Fruit fly (Drosophila melanogaster) S2 (cell line): ENCODE results near the gene Srp9.

ENCODE experiments used
- CG8478 ChIP-seq: fragments of >200 bp; optimal IDR thresholded peaks from 2 replicates; lab custom pipeline; 2018
- CTCF ChIP-seq, 2 experiments: fragments of >200 bp; optimal IDR thresholded peaks; 2 replicates each; lab custom pipeline; 2018

Srp9 gene

DNA sequence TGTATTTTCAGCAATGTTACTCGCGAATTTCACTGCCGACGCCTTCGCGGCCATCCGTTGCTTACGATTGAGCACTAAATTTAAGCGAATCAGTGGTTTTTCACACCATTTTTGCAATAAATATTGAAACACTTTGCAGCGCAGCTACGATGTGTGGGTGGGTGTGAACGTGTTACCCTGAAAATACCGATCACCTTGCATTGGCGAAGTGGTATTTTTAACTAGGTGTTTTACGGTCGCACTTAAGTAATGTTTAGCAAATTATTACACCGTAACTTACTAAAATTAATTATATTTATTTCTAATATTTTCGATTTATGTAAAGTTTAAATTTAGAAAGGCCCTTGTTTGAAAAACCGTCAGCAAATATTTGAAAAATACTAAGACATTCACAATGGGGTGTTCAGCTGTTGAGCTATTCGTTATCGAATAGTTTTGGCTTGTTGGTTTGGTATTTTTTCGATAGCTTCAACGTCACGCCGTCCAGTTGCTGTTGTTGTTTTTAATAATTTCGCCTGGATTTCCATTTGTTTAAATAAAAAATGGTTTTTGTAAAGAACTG lies at the start of gene Srp9, which contains the start of gene syd:
Gene Srp9, plus strand, starts transcription at position 441 of the 562 bp plus-strand sequence.
Gene syd, minus strand, starts transcription at position 188 of the 562 bp plus-strand sequence.
- TF ChIP-seq CG8478 (lab: Kevin White, UChicago) (no peak), CTCF (optimal IDR thresholded peaks at IDR 0.05; lab: Kevin White, UChicago) (no peak)

DNA sequence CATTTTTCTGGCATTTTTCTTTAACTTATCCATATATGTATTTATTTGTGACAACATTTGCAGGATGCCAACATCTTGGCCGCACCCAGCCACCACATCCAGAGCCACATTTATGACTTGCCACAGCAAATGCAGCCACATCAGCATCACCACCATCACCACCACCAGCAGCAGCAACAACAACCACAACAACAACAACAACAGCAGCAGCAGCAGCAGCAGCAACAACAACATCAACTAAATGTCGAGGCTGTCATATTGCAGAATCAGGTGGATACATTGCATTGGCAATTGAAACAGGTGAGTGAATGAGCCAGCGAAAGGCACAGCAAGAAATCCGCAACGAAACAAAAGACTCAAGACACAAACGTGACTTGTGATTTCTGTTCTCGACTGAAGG lies 46.2 kb upstream of the Srp9 start:
- TF ChIP-seq CG8478 (lab: Kevin White, UChicago) (no peak), CTCF (optimal IDR thresholded peaks at IDR 0.05; lab: Kevin White, UChicago) (no peak)

DNA sequence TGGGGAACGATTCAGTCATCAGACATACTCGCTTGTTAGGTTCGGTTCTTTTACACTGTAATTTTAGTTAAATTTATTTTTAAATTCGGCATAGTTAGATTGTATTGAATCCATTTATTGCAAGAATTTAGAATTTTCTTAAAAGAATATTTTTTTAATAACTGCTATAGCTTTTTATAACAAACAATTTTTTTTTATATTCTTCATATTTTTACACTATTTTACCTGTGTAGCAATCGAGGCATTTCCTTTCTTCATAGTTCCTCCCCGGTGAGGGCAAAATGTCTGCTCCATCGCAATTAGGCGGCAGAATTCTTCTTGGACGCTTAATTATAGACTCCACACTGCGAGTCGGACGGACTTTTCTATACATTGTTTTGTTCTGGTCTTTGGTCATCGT lies 45.6 kb upstream of the Srp9 start:
- TF ChIP-seq CG8478 (lab: Kevin White, UChicago) (no peak), CTCF (optimal IDR thresholded peaks at IDR 0.05; lab: Kevin White, UChicago) (no peak)

DNA sequence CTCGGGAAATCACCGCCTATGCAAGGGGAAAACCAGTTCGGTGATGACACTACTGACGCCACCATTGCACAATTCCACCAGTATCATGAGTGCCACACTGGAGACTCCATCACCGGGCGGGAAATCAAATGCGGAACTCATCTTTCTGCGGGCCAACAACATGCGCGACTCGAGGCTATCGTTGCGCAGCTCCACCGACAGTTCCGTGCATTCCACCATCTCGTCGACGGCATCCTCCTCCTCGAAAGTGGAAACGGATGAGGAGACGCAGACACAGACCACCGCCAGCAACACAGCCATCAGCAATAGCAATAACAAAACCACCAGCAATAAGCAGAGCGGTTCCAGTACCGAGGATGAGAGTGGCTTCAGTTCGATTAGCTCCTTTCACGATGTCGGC lies 42.3 kb upstream of the Srp9 start:
- TF ChIP-seq CG8478 (lab: Kevin White, UChicago) (no peak), CTCF (optimal IDR thresholded peaks at IDR 0.05; lab: Kevin White, UChicago) (no peak)

DNA sequence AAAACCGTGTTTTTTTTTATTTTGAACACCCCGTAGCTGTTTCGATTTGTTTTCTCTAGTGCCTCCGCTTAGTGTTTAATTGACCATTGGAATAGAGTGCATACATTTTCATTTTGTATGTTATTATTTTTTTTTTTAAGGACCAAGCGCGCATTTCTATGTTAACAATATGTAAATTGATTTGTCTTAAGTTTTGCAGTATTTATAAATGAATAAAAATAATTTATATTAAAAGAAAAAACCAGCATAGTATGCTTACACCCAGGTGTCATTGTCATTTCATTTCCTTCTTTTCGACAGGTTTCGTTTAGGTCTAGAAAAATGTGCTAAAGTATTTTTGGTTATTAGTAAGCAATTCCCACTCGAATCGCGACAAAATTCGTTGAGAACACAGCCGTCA lies 41.6 kb upstream of the Srp9 start, which contains the start of gene eIF4E5:
Gene eIF4E5, plus strand, starts transcription at position 301 of the 400 bp plus-strand sequence.
- TF ChIP-seq CG8478 (lab: Kevin White, UChicago), result no peak
- no peak for TF ChIP-seq CTCF (optimal IDR thresholded peaks at IDR 0.05; lab: Kevin White, UChicago)

DNA sequence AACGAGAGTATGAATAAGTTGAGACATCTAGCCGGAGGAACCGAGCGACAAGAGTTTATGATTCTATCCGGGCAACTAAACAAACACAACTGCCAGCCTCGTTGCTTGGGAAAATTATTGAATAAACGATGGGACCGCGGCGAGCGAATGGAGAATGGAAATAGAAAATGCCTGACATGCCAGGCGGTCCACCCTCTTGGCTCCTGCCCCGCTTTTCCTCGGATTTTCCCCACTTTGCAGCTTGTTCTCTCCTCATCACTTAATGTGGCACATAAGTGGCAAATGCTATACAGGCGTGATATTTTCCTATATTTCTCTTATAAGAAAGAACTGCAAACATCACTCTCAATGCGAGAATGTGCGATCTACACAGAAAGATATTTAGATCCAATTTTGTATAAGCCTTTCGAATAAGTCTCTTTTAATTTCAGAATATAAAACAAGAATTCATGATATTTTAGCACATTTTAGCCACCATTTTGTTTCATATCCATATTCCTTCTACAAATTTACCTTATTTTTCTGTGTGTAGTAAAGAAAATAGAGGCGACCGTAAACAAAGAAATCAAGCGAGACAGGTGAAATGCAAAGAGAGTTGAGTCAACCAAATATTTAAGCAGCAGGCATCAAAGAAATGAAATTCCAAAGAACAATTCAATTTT lies 32.6 kb upstream of the Srp9 start:
- no peak for TF ChIP-seq CTCF (optimal IDR thresholded peaks at IDR 0.05; lab: Kevin White, UChicago)
- TF ChIP-seq CG8478 (lab: Kevin White, UChicago), result no peak

DNA sequence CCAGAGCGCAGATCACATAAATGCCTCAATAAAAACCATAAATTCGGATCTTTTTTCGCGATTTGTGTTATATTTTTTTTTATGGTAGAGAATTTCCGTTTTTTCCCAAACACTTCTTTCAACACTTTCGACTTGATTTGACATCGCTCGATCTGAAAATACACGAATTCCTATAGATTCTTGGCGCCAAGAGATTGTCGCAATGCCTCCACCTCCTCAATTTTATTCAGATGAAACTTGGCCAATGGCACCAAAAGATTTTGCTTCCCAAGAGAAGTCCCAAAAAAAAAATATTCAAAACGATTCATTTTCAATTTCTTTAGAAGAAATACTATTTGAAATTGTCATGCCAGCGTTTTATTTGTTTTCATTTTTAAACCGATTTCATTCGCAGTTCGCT lies 31.6 kb upstream of the Srp9 start:
- TF ChIP-seq CTCF (optimal IDR thresholded peaks at IDR 0.05; lab: Kevin White, UChicago), result no peak
- no peak for TF ChIP-seq CG8478 (lab: Kevin White, UChicago)

DNA sequence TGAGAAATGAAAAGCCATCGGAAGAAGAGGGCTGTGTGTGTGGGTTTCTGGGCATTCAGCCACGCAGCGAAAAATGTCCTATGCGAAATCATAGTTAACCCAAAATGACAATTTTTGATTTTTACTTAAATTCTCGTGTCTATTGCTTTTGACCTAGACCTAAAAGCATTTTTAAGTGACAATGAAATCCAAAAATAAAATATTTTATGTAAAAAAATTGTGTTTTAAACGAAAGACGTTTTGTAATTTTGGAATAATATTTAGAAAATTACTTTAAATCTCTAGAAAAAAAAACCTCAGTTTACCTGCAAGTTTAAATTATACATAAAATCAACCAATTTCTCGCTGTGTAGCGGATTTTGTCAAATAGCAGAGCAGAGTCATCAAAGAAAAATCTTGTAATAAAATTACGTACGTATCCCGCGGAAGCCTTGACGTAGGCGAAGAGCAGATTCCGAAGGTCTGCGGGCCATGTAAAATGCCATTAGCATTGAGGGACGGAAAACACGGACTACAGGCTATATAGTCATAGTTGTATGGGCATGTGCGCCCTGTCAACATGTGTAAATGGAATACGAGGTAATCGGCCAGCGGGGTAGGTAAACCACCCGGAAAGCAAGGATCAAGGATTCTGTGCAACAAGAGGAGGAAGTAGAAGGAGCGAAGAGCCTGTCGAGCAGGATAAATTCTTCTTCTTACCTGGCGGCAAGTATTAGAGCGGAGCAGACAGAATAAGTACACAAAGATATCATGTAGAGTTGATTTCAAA lies 26.3 kb upstream of the Srp9 start:
- TF ChIP-seq CG8478 (lab: Kevin White, UChicago) (no peak), CTCF (optimal IDR thresholded peaks at IDR 0.05; lab: Kevin White, UChicago) (no peak)

DNA sequence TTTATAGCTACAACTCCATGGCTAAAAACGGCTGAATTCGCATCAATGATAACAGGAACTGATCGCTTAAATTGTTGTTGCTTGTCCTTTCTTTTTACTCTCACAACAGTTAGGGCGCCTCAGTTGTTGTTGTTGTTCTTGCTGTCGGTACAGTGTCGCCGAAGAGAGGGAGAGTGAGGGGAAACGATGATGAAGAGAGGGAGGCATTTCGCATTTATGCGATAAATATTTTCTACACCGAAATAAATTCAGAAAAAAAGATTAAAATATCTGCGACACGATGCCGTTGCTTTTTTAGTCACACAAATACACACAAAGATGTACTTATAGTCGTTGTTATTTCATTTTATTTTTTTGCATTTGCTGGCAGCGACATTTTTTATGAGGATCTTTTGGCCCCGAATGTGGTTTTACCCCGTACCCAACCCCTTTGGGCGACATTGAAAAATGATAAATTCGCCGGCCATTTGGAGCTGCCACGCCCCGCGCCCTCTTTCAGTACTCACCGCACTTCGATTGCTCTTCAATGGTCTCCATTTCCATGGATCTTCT lies 25.2 kb upstream of the Srp9 start:
- no peak for TF ChIP-seq CTCF (optimal IDR thresholded peaks at IDR 0.05; lab: Kevin White, UChicago)
- no peak for TF ChIP-seq CG8478 (lab: Kevin White, UChicago)

DNA sequence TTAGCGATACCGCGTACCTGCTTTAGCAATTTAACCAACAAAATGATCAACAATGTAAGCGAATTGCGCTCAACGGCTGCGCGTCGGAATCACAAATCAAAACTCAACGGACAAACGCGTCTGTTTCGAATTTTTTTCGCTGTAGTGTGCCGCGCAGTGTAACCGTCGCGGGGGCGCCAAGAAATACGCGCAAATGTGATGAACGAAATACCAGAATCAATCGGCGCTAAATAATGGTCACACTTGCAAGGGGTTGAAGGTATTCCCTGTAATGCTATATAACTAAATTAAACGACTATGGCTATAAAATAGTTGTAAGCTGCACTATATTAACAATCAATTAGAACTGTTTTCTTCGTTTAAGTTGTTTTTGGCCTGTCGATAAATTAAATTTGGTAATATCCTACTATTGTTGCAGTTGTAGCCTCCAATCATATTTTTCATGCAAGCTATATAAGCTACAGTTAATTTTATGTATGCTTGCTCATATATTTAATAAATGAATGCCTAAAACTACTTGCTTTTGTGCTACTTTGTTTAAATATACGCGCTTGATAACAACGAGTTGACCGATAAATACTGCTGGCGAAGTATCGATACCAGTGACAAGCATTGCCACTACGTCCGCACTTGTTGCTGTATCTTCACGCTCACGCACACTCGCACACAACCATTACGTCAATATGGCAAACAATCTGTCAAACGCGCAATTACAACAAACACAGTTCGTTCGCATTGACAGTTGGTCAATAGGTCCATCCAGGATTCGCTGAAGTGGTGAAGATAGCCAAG lies 24.2 kb upstream of the Srp9 start, which contains the start of the genes pbl and CG8281:
Gene pbl, minus strand, starts transcription at position 190 of the 792 bp plus-strand sequence.
Gene CG8281, plus strand, starts transcription at position 699 of the 792 bp plus-strand sequence.
- no peak for TF ChIP-seq CG8478 (lab: Kevin White, UChicago)
- TF ChIP-seq CTCF (optimal IDR thresholded peaks at IDR 0.05; lab: Kevin White, UChicago), result peak in 1 of 2 experiments; percentile 4

DNA sequence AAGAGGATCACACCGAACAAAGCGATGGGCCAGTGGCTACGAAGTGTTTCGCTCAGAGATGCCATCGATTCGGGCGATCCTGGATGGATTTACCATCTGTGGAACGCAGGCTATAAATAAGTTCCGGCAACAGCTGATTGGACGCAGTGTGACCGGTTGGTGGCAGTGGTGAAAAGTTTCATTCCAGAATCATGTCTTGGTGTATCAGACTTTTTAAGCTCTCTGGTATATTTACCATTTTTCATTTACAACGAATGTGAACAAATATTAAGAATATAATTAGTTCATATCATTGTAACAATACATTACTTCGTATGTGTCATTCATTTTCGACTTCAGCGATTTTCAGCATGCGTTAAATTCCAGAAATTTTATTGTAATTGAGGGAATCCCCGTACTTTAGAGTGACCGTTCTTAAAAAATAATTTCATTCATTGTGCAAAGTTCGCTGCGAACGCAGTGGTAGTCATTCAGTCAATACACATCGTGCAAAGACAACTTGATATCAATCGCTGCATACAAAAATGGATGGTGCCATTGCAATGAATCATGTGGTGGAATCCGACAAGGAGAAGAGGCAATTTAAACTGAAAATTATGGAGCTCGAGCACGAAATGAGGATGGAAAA lies 21.1 kb upstream of the Srp9 start, which contains the start of gene Tmem43:
Gene Tmem43, minus strand, starts transcription at position 152 of the 628 bp plus-strand sequence.
- TF ChIP-seq CTCF (optimal IDR thresholded peaks at IDR 0.05; lab: Kevin White, UChicago) (no peak), CG8478 (lab: Kevin White, UChicago) (no peak)

DNA sequence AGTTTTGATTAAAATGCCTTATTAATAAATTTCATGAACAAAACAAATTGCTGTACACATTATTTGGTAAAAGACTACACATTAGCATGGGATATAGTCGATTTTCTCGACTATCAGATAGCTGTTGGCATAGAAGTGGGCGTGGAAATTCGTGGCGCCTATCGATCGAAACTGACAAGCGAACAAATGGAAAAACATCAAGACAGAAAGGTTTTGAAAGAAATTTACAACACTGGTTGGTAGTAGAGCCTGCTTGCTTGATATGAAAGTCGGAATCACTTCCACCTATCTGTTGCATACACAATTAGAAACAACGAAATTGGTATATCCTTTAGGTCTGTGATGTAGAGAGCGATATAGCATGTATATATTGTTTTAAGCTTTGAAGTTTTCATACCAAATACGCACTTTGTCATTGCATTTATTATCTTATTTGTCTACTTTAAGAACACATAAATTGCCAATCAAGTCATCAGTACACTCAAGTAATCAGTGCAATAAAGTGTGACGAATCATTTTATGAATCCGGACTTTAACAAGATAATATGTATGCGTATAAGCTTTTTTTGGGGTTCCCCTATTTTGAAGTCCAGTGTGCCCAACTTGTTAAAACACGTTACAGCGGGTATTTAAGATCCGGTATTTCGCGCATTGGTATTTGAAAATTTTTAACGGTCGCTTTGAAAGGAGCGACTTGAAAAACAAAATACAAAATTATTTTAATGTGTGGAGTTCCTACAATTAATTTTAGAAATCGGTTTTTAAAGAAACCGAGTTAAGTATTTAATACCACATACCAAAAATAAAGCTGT lies 20.2 kb upstream of the Srp9 start:
- TF ChIP-seq CG8478 (lab: Kevin White, UChicago), result no peak
- no peak for TF ChIP-seq CTCF (optimal IDR thresholded peaks at IDR 0.05; lab: Kevin White, UChicago)

DNA sequence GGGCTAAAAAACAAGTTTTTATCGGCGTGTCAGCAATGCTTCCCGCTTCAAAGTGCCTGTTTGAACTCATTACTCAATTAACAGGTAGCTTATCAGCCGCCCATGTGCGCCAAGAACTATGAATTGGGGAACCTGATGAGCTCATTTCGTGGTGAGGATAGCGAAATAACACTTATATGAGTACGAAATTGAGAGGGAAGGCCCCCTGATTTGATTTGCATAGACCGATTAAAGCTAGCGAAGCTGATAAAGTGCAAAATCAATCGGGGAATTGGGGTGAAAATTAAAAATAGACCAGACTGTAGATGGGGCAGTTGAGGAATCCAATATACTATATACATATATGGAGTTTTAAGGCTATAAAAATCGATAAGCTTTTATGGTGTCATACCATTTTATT lies 2.0 kb upstream of the Srp9 start:
- TF ChIP-seq CTCF (optimal IDR thresholded peaks at IDR 0.05; lab: Kevin White, UChicago) (no peak), CG8478 (lab: Kevin White, UChicago) (no peak)
